Fruit fly (Drosophila melanogaster) whole organism: ENCODE measurements around the gene Dlc90F.

Source experiments
- CG8478 ChIP-seq: fragments of >200 bp; optimal IDR thresholded peaks from 2 replicates; lab custom pipeline; 2018; ENCODE audit warnings: inconsistent platforms
- psq ChIP-seq: fragments of >200 bp; optimal IDR thresholded peaks from 2 replicates; lab custom pipeline; 2017
- usp ChIP-seq: fragments of >200 bp; optimal IDR thresholded peaks from 2 replicates; lab custom pipeline; 2017; ENCODE audit warnings: missing biosample characterization, missing genetic modification characterization, mixed read lengths

DNA sequence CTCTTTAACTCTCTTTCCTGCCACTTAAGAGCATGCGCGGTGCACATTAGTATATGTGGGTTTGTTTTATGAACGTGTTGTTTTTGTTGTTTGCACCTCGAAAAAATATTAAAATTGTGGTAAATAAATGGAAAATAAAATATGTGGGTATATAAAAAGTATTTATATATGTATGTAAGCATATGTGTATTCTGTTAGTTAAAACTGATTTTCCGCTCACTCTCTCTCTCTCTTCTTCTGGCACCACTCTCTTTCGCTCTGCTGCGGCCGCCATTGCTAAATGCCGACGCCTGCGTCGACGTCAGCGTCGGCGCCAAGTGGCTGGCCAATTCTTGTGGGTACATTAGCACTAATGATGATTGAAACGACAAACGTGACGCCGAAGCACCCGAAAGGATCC is 33.8 kb upstream of the Dlc90F start:
- TF ChIP-seq usp (GFP tag; lab: Kevin White, UChicago) (no peak), psq (lab: Kevin White, UChicago) (no peak), CG8478 (lab: Kevin White, UChicago) (no peak)
